Worm (Caenorhabditis elegans) whole organism, midembryonic: ENCODE data around the gene lsy-12.

Experiments used
- T22C8.4 ChIP-seq: fragments of 200-800 bp; sonication (Bioruptor generic); IDR thresholded peaks from 2 replicates; pipeline ENCODE4 v1.3.6; 2022; ENCODE audit warnings: missing genetic modification characterization, missing compliant biosample characterization
- cog-1 ChIP-seq: sonication (generic microtip); optimal IDR thresholded peaks from 2 replicates; lab custom pipeline; 2016; ENCODE audit warnings: missing genetic modification characterization, missing compliant biosample characterization
- flt-1 ChIP-seq: fragments of 200-800 bp; sonication (Bioruptor generic); IDR thresholded peaks from 2 replicates; pipeline ENCODE4 v1.3.6; 2022; ENCODE audit warnings: missing genetic modification characterization, missing compliant biosample characterization
- klf-2 ChIP-seq: fragments of 200-800 bp; sonication (Bioruptor generic); conservative IDR thresholded peaks from 2 replicates; pipeline ENCODE4 v1.3.6; 2022; ENCODE audit warnings: missing genetic modification reagents, missing genetic modification characterization, missing compliant biosample characterization
- med-1 ChIP-seq: sonication (generic microtip); optimal IDR thresholded peaks from 2 replicates; lab custom pipeline; 2017; ENCODE audit warnings: missing genetic modification characterization, mild to moderate bottlenecking, missing compliant biosample characterization, antibody characterized with exemption, missing genetic modification reagents; ENCODE audit not compliant: insufficient read depth
- ref-1 ChIP-seq: fragments of 200-800 bp; sonication (Bioruptor generic); conservative IDR thresholded peaks from 2 replicates; pipeline ENCODE4 v1.3.6; 2022; ENCODE audit warnings: missing genetic modification reagents, missing genetic modification characterization, missing compliant biosample characterization
- tab-1 ChIP-seq: fragments of 200-800 bp; sonication (Bioruptor generic); IDR thresholded peaks from 2 replicates; pipeline ENCODE4 v1.3.6; 2022; ENCODE audit warnings: missing genetic modification characterization, missing compliant biosample characterization
- ztf-23 ChIP-seq: fragments of 200-800 bp; sonication (Bioruptor generic); IDR thresholded peaks from 2 replicates; pipeline ENCODE4 v1.3.6; 2022; ENCODE audit warnings: missing genetic modification reagents, missing genetic modification characterization, missing compliant biosample characterization
- ztf-29 ChIP-seq: fragments of 200-800 bp; sonication (Bioruptor generic); IDR thresholded peaks from 2 replicates; pipeline ENCODE4 v1.3.6; 2022; ENCODE audit warnings: missing genetic modification reagents, missing genetic modification characterization, missing compliant biosample characterization

The lsy-12 gene

DNA sequence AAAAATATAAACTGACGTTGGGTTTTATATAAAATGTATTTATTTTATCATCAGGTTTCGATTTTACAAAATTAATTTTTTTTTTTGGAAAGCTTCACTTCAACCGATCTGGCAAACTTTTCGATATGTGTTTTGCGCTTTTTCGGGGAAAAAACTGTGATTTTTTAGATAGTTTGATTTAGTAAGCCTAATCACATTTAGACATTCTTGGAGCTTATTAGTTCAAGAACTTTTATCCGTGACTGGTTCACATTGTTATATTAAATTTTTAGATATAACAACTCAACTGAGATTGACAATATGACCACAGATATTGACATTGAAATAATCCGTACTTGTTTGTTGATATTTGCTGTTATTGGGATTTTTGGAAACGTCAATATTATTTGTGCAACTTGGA lies 22.1 kb downstream of the lsy-12 start, which contains the start of gene srsx-21:
Gene srsx-21, plus strand, starts transcription at position 301 of the 400 bp plus-strand sequence.
- no peak for TF ChIP-seq T22C8.4 (GFP tag; lab: Robert Waterston, UW)
- no peak for TF ChIP-seq ztf-29 (GFP tag; lab: Robert Waterston, UW)
- no peak for TF ChIP-seq cog-1 (tag; lab: Kevin White, UChicago)
- TF ChIP-seq ztf-23 (GFP tag; lab: Robert Waterston, UW) = no peak
- TF ChIP-seq tab-1 (GFP tag; lab: Robert Waterston, UW) = no peak
- no peak for TF ChIP-seq klf-2 (GFP tag; lab: Robert Waterston, UW)
- no peak for TF ChIP-seq ref-1 (GFP tag; lab: Robert Waterston, UW)
- no peak for TF ChIP-seq med-1
- no peak for TF ChIP-seq flt-1 (GFP tag; lab: Robert Waterston, UW)

DNA sequence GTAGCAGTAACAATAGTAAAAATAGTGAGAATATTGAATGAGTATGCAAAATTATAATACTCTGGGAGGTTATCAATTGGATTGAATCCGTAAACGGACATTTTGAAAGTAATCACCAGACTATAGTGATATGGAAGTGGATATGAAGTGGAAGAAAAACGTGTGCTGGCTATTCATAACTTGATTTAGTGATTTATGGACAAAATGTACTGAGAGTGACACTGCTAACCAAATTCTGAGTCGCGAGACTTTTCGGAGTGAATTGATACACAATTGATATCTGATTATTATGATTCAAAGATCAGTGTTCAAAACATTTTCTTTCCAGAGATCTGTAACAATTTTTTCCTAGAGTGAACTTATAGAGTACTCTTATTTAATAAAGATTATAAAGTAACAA lies 23.8 kb downstream of the lsy-12 start, which contains the start of gene sru-38:
Gene sru-38, minus strand, starts transcription at position 101 of the 400 bp plus-strand sequence.
- TF ChIP-seq ztf-23 (GFP tag; lab: Robert Waterston, UW) (no peak), tab-1 (GFP tag; lab: Robert Waterston, UW) (no peak), cog-1 (tag; lab: Kevin White, UChicago) (no peak), T22C8.4 (GFP tag; lab: Robert Waterston, UW) (no peak), ref-1 (GFP tag; lab: Robert Waterston, UW) (no peak), flt-1 (GFP tag; lab: Robert Waterston, UW) (no peak), med-1 (no peak), ztf-29 (GFP tag; lab: Robert Waterston, UW) (no peak), klf-2 (GFP tag; lab: Robert Waterston, UW) (no peak)

DNA sequence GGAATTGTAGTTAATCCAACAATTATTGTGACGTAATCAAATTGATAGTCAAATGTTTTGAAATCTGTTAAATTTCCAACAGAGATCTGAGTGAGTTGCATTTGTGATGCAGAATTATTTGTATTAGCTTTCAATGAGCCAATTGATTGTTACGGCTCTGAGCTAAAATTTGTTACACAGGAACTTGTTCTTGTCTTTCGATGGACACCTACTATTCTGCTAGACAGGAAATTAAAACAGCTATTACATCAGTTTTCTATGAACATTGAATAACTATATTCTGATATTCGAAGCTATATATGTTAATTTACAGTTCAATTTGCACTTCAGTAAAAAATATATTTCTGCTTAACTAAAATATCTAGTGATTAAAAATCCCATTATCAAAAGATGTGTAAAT lies 25.9 kb downstream of the lsy-12 start, which contains the start of gene sru-40:
Gene sru-40, minus strand, starts transcription at position 101 of the 400 bp plus-strand sequence.
- no peak for TF ChIP-seq ref-1 (GFP tag; lab: Robert Waterston, UW)
- TF ChIP-seq flt-1 (GFP tag; lab: Robert Waterston, UW) = no peak
- TF ChIP-seq ztf-23 (GFP tag; lab: Robert Waterston, UW) = no peak
- TF ChIP-seq T22C8.4 (GFP tag; lab: Robert Waterston, UW) = no peak
- no peak for TF ChIP-seq med-1
- TF ChIP-seq tab-1 (GFP tag; lab: Robert Waterston, UW) = no peak
- no peak for TF ChIP-seq ztf-29 (GFP tag; lab: Robert Waterston, UW)
- no peak for TF ChIP-seq klf-2 (GFP tag; lab: Robert Waterston, UW)
- TF ChIP-seq cog-1 (tag; lab: Kevin White, UChicago) = no peak

DNA sequence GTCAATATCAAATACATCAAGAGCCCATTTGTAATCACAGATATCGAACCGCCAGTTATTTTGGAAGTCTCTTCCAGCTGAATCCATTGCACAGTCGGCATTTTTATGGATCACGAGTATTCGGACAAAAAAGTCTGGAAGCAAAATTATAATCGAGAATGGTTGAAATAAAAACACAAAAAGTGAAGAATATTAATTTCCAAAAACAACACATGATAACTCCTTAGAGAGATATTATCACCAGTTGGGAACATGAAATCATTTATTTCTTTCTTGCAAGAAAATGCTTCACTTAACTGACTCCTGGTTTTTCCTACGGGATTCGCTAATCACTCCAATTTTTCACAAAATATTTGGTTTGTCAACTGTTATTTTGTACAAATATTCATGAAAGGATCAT lies 35.6 kb downstream of the lsy-12 start, which contains the start of gene str-2:
Gene str-2, minus strand, starts transcription at position 101 of the 400 bp plus-strand sequence.
- TF ChIP-seq flt-1 (GFP tag; lab: Robert Waterston, UW) (no peak), ztf-29 (GFP tag; lab: Robert Waterston, UW) (no peak), tab-1 (GFP tag; lab: Robert Waterston, UW) (no peak), ztf-23 (GFP tag; lab: Robert Waterston, UW) (no peak), klf-2 (GFP tag; lab: Robert Waterston, UW) (no peak)

DNA sequence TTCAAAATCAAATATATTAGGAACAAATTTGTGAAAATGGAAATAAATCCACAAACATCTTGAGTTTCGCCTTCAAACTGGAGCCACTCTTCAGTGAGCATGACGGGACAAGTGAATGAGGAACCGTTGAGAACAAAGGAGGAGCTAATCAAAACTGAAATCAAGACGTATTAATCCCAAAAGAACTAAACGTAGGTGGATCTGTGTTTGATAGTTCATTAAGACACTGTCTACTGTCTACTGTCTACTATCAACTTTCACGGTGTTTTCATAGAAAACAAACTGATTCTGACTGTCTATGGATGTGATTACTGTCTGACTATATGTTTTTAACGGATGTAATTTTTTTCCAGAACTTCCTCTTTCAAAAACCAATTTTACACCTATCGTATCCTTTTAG lies 38.0 kb downstream of the lsy-12 start, which contains the start of gene str-193:
Gene str-193, minus strand, starts transcription at position 101 of the 400 bp plus-strand sequence.
- TF ChIP-seq klf-2 (GFP tag; lab: Robert Waterston, UW) (no peak), ztf-23 (GFP tag; lab: Robert Waterston, UW) (no peak), cog-1 (tag; lab: Kevin White, UChicago) (no peak), tab-1 (GFP tag; lab: Robert Waterston, UW) (no peak), ref-1 (GFP tag; lab: Robert Waterston, UW) (no peak), ztf-29 (GFP tag; lab: Robert Waterston, UW) (no peak), med-1 (no peak), flt-1 (GFP tag; lab: Robert Waterston, UW) (no peak), T22C8.4 (GFP tag; lab: Robert Waterston, UW) (no peak)

DNA sequence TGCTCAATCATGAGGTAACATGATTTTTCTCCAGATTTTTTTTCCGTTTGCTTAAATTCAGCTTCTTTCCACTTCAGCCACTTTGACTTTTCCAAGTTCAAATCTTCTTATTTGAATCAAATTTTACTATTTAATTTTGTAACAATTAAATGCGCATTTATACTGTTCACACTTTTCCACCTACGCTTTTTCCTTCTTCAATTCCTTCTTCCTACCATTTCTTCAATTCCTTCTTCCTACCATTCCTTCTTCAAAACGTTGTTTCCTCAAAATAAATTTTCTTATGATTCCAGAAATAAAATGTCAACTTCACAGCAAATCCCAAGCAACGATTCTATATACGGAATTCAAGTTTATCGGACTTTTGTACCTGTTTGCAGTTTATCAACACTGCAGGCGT lies 43.4 kb downstream of the lsy-12 start, which contains the start of gene sru-31:
Gene sru-31, plus strand, starts transcription at position 301 of the 400 bp plus-strand sequence.
- TF ChIP-seq ztf-29 (GFP tag; lab: Robert Waterston, UW) (no peak), med-1 (no peak), ref-1 (GFP tag; lab: Robert Waterston, UW) (no peak)

DNA sequence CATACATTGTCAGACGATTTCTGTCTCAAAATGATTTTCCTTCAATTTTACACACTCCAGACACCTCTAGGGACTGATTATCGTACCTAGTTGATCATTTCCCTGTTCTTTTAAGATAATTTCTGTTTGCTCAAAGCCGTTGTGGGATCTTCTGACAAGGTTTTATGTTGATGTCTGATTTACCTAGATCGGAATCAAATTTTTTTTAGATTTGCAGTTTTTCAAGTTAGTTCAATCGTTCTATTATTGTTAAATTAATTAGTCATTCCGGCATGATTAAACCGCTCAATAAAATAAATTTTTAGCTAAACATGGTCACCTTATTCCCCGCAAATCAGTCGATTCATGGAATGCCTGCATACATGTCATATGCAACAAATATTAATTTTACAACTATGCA lies 46.2 kb downstream of the lsy-12 start, which contains the start of gene sru-30:
Gene sru-30, plus strand, starts transcription at position 301 of the 400 bp plus-strand sequence.
- TF ChIP-seq ref-1 (GFP tag; lab: Robert Waterston, UW) = no peak
- no peak for TF ChIP-seq med-1
- no peak for TF ChIP-seq tab-1 (GFP tag; lab: Robert Waterston, UW)
- TF ChIP-seq flt-1 (GFP tag; lab: Robert Waterston, UW) = no peak
- TF ChIP-seq ztf-29 (GFP tag; lab: Robert Waterston, UW) = no peak
- TF ChIP-seq T22C8.4 (GFP tag; lab: Robert Waterston, UW) = no peak
- no peak for TF ChIP-seq ztf-23 (GFP tag; lab: Robert Waterston, UW)

DNA sequence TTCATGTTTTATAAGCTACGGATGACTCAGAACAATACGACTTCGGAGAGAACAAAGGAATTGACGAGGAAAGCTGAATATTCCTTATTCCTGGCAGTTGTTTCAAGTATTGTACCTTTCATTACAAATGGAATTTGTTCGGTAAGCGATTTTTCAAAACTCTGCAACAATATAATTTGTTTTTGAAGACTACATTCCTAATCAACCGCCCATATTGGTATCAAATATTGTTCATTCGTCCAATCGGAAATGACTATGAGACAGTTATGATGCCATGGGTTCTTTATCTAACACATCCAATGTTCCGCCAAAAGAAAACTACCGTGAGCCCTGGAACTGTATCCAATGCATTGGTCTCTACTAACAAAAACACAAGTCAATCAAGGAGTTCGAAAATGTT lies 47.5 kb downstream of the lsy-12 start:
- TF ChIP-seq flt-1 (GFP tag; lab: Robert Waterston, UW) = no peak
- no peak for TF ChIP-seq ztf-23 (GFP tag; lab: Robert Waterston, UW)
- no peak for TF ChIP-seq med-1
- no peak for TF ChIP-seq T22C8.4 (GFP tag; lab: Robert Waterston, UW)
- TF ChIP-seq ref-1 (GFP tag; lab: Robert Waterston, UW) = no peak
- TF ChIP-seq cog-1 (tag; lab: Kevin White, UChicago) = no peak

DNA sequence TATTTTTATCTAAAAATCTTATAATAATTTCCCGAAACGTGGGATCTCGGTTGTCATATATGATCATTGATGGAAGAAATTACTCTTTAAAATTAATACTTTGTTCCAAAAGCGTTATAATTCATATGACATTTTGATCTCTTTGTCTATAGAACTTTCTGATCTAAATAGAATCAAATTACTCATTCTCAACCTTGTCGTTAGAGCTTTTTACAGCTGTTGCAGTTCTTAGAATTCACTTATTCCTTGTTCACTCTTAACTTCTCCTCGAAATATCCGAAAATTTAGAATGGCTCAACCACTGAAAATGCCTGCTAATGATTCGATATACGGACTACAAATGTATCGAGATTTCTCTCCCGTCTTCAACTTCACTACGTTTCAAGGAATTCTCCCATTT lies 48.6 kb downstream of the lsy-12 start, which contains the start of gene sru-29:
Gene sru-29, plus strand, starts transcription at position 301 of the 400 bp plus-strand sequence.
- no peak for TF ChIP-seq ztf-23 (GFP tag; lab: Robert Waterston, UW)
- no peak for TF ChIP-seq med-1
- no peak for TF ChIP-seq flt-1 (GFP tag; lab: Robert Waterston, UW)
- TF ChIP-seq klf-2 (GFP tag; lab: Robert Waterston, UW) = no peak
- TF ChIP-seq cog-1 (tag; lab: Kevin White, UChicago) = no peak
- no peak for TF ChIP-seq tab-1 (GFP tag; lab: Robert Waterston, UW)
- no peak for TF ChIP-seq ztf-29 (GFP tag; lab: Robert Waterston, UW)
